Fruit fly (Drosophila melanogaster) whole organism, prepupa: ENCODE data around the gene CG14054.

Experiments used
- Blimp-1 ChIP-seq: fragments of 200-800 bp; sonication (Bioruptor generic); optimal IDR thresholded peaks from 3 replicates; lab custom pipeline; 2017; ENCODE audit warnings: missing biosample characterization, missing genetic modification characterization, mild to moderate bottlenecking, moderate library complexity, missing genetic modification reagents
- CG11294 ChIP-seq: fragments of 200-800 bp; sonication (Bioruptor generic); IDR thresholded peaks from 2 replicates; pipeline ENCODE4 v1.3.6; 2022; ENCODE audit warnings: missing biosample characterization, missing genetic modification characterization
- CG15336 ChIP-seq: fragments of 200-800 bp; sonication (Bioruptor generic); IDR thresholded peaks from 2 replicates; pipeline ENCODE4 v1.3.6; 2022; ENCODE audit warnings: missing biosample characterization, missing genetic modification characterization
- CG1621 ChIP-seq: fragments of 200-800 bp; sonication (Bioruptor generic); optimal IDR thresholded peaks from 3 replicates; lab custom pipeline; 2018; ENCODE audit warnings: missing biosample characterization, mild to moderate bottlenecking, missing genetic modification characterization
- CG16779 ChIP-seq: fragments of 200-800 bp; sonication (Bioruptor generic); optimal IDR thresholded peaks from 3 replicates; lab custom pipeline; 2017; ENCODE audit warnings: missing biosample characterization, mild to moderate bottlenecking, missing genetic modification characterization
- CG3032 ChIP-seq: fragments of 200-800 bp; optimal IDR thresholded peaks from 2 replicates; lab custom pipeline; 2019; ENCODE audit warnings: missing biosample characterization, mild to moderate bottlenecking, missing genetic modification characterization, moderate library complexity
- CG32006 ChIP-seq: fragments of 200-800 bp; sonication (Bioruptor generic); optimal IDR thresholded peaks from 3 replicates; lab custom pipeline; 2017; ENCODE audit warnings: missing biosample characterization, mild to moderate bottlenecking, missing genetic modification characterization
- CG4318 ChIP-seq: fragments of 200-800 bp; sonication (Bioruptor generic); optimal IDR thresholded peaks from 3 replicates; lab custom pipeline; 2017; ENCODE audit warnings: missing biosample characterization, mild to moderate bottlenecking, missing genetic modification characterization
- CG6163 ChIP-seq: fragments of 200-800 bp; sonication (Bioruptor generic); IDR thresholded peaks from 3 replicates; pipeline ENCODE4 v1.3.6; 2022; ENCODE audit warnings: missing biosample characterization, missing genetic modification characterization
- CG6276 ChIP-seq: fragments of 200-800 bp; sonication (Bioruptor generic); optimal IDR thresholded peaks from 2 replicates; lab custom pipeline; 2017; ENCODE audit warnings: missing biosample characterization, mild to moderate bottlenecking, missing genetic modification characterization
- CG6792 ChIP-seq: fragments of 200-800 bp; sonication (Bioruptor generic); optimal IDR thresholded peaks from 3 replicates; lab custom pipeline; 2016; ENCODE audit warnings: missing biosample characterization, missing genetic modification characterization
- CG6854 ChIP-seq: fragments of 200-800 bp; sonication (Bioruptor generic); optimal IDR thresholded peaks from 2 replicates; lab custom pipeline; 2017; ENCODE audit warnings: missing biosample characterization, mild to moderate bottlenecking, missing genetic modification characterization
- CG7368 ChIP-seq: fragments of 200-800 bp; sonication (Bioruptor generic); optimal IDR thresholded peaks from 3 replicates; lab custom pipeline; 2016; ENCODE audit warnings: missing biosample characterization, missing genetic modification characterization
- CG8319 ChIP-seq: fragments of 200-800 bp; sonication (Bioruptor generic); optimal IDR thresholded peaks from 3 replicates; lab custom pipeline; 2016; ENCODE audit warnings: missing biosample characterization, missing genetic modification characterization
- CG8632 ChIP-seq: fragments of 200-800 bp; sonication (Bioruptor generic); optimal IDR thresholded peaks from 3 replicates; lab custom pipeline; 2016; ENCODE audit warnings: missing biosample characterization, missing genetic modification characterization
- CG9139 ChIP-seq: fragments of 200-800 bp; sonication (Bioruptor generic); optimal IDR thresholded peaks from 3 replicates; lab custom pipeline; 2017; ENCODE audit warnings: missing biosample characterization, mild to moderate bottlenecking, missing genetic modification characterization
- Eip75B ChIP-seq: fragments of 200-800 bp; sonication (Bioruptor generic); optimal IDR thresholded peaks from 3 replicates; lab custom pipeline; 2016; ENCODE audit warnings: missing biosample characterization, missing genetic modification characterization
- Eip78C ChIP-seq: fragments of 200-800 bp; sonication (Bioruptor generic); peaks from one replicate; lab custom pipeline; 2016; ENCODE audit warnings: missing biosample characterization, missing genetic modification characterization
- Ets21C ChIP-seq: fragments of 200-800 bp; sonication (Bioruptor generic); optimal IDR thresholded peaks from 3 replicates; lab custom pipeline; 2016; ENCODE audit warnings: missing biosample characterization, missing genetic modification characterization
- Gug ChIP-seq: fragments of 200-800 bp; sonication (Bioruptor generic); IDR thresholded peaks from 2 replicates; pipeline ENCODE4 v1.3.6; 2022; ENCODE audit warnings: missing biosample characterization, missing genetic modification characterization
- Hr38 ChIP-seq: sonication (Bioruptor generic); optimal IDR thresholded peaks from 2 replicates; lab custom pipeline; 2016; ENCODE audit warnings: missing biosample characterization, missing genetic modification characterization
- Hr39 ChIP-seq: fragments of 200-800 bp; sonication (Bioruptor generic); optimal IDR thresholded peaks from 2 replicates; lab custom pipeline; 2016; ENCODE audit warnings: missing biosample characterization, missing genetic modification characterization
- Hr4 ChIP-seq: fragments of 200-800 bp; sonication (Bioruptor generic); optimal IDR thresholded peaks from 3 replicates; lab custom pipeline; 2016; ENCODE audit warnings: missing biosample characterization, missing genetic modification characterization
- Lpt ChIP-seq: fragments of 200-800 bp; sonication (Bioruptor generic); optimal IDR thresholded peaks from 3 replicates; lab custom pipeline; 2016; ENCODE audit warnings: missing biosample characterization, missing genetic modification characterization
- Met ChIP-seq: fragments of 200-800 bp; sonication (Bioruptor generic); optimal IDR thresholded peaks from 3 replicates; lab custom pipeline; 2016; ENCODE audit warnings: missing biosample characterization, missing genetic modification characterization
- OdsH ChIP-seq: fragments of 200-800 bp; sonication (Bioruptor generic); optimal IDR thresholded peaks from 3 replicates; lab custom pipeline; 2016; ENCODE audit warnings: missing biosample characterization, missing genetic modification characterization
- Sox14 ChIP-seq: fragments of 200-800 bp; sonication (Bioruptor generic); optimal IDR thresholded peaks from 3 replicates; lab custom pipeline; 2016; ENCODE audit warnings: missing biosample characterization, missing genetic modification characterization
- achi ChIP-seq: fragments of 200-800 bp; sonication (Bioruptor generic); optimal IDR thresholded peaks from 3 replicates; lab custom pipeline; 2016; ENCODE audit warnings: missing biosample characterization, missing genetic modification characterization
- acj6 ChIP-seq: fragments of 200-800 bp; sonication (Bioruptor generic); optimal IDR thresholded peaks from 3 replicates; lab custom pipeline; 2016; ENCODE audit warnings: missing biosample characterization, missing genetic modification characterization
- cyc ChIP-seq: fragments of 200-800 bp; sonication (Bioruptor generic); optimal IDR thresholded peaks from 3 replicates; lab custom pipeline; 2016; ENCODE audit warnings: missing biosample characterization, missing genetic modification characterization
- dac ChIP-seq: fragments of 200-800 bp; sonication (Bioruptor generic); optimal IDR thresholded peaks from 2 replicates; lab custom pipeline; 2017; ENCODE audit warnings: missing biosample characterization, mild to moderate bottlenecking, missing genetic modification characterization
- dsx ChIP-seq: fragments of 200-800 bp; optimal IDR thresholded peaks from 3 replicates; lab custom pipeline; 2019; ENCODE audit warnings: missing biosample characterization, mild to moderate bottlenecking, missing genetic modification characterization, moderate library complexity; ENCODE audit not compliant: poor library complexity, severe bottlenecking
- eg ChIP-seq: fragments of 200-800 bp; sonication (Bioruptor generic); IDR thresholded peaks from 3 replicates; pipeline ENCODE4 v1.3.6; 2022; ENCODE audit warnings: missing biosample characterization, missing genetic modification characterization
- esn ChIP-seq: fragments of 200-800 bp; sonication (Bioruptor generic); optimal IDR thresholded peaks from 2 replicates; lab custom pipeline; 2016; ENCODE audit warnings: missing biosample characterization, mild to moderate bottlenecking, missing genetic modification characterization, moderate library complexity
- fd59A ChIP-seq: fragments of 200-800 bp; sonication (Bioruptor generic); optimal IDR thresholded peaks from 2 replicates; lab custom pipeline; 2017; ENCODE audit warnings: missing biosample characterization, mild to moderate bottlenecking, missing genetic modification characterization, missing genetic modification reagents
- fd85E ChIP-seq: fragments of 200-800 bp; sonication (Bioruptor generic); optimal IDR thresholded peaks from 3 replicates; lab custom pipeline; 2016; ENCODE audit warnings: missing biosample characterization, missing genetic modification characterization
- fkh ChIP-seq: fragments of 200-800 bp; sonication (Bioruptor generic); optimal IDR thresholded peaks from 3 replicates; lab custom pipeline; 2017; ENCODE audit warnings: missing biosample characterization, mild to moderate bottlenecking, missing genetic modification characterization, moderate library complexity
- lz ChIP-seq: fragments of 200-800 bp; sonication (Bioruptor generic); optimal IDR thresholded peaks from 3 replicates; lab custom pipeline; 2016; ENCODE audit warnings: missing biosample characterization, missing genetic modification characterization
- net ChIP-seq: fragments of 200-800 bp; sonication (Bioruptor generic); optimal IDR thresholded peaks from 3 replicates; lab custom pipeline; 2016; ENCODE audit warnings: missing biosample characterization, missing genetic modification characterization
- salr ChIP-seq, 2 experiments: fragments of 200-800 bp; sonication (Bioruptor generic); optimal IDR thresholded peaks; 3 replicates each; lab custom pipeline; 2016 to 2018; ENCODE audit warnings: missing biosample characterization in 2 of 2, missing genetic modification characterization in 2 of 2, mild to moderate bottlenecking in 1 of 2
- spab ChIP-seq: fragments of 200-800 bp; sonication (Bioruptor generic); optimal IDR thresholded peaks from 2 replicates; lab custom pipeline; 2017; ENCODE audit warnings: missing biosample characterization, mild to moderate bottlenecking, missing genetic modification characterization, missing genetic modification reagents
- svp ChIP-seq: fragments of 200-800 bp; sonication (Bioruptor generic); peaks from one replicate; lab custom pipeline; 2016; ENCODE audit warnings: missing biosample characterization, missing genetic modification characterization
- topi ChIP-seq: fragments of 200-800 bp; sonication (Bioruptor generic); optimal IDR thresholded peaks from 3 replicates; lab custom pipeline; 2016; ENCODE audit warnings: missing biosample characterization, missing genetic modification characterization
- vri ChIP-seq: fragments of 200-800 bp; sonication (Bioruptor generic); optimal IDR thresholded peaks from 3 replicates; lab custom pipeline; 2016; ENCODE audit warnings: missing biosample characterization, mild to moderate bottlenecking, missing genetic modification characterization

The CG14054 gene

dm6 chrX:2041981-2042847 is 23.9 kb downstream of the CG14054 start, which contains the start of the genes Actn and usp (continued):
- TF ChIP-seq lz (GFP tag; lab: Kevin White, UChicago) (peak; percentile 32), Hr4 (GFP tag; lab: Kevin White, UChicago) (peak; percentile 46), Met (GFP tag; lab: Kevin White, UChicago) (peak; percentile 42), CG32006 (GFP tag; lab: Kevin White, UChicago) (peak; percentile 24), CG15336 (peak; percentile 54), Eip78C (GFP tag; lab: Kevin White, UChicago) (peak; percentile 78), achi (GFP tag; lab: Kevin White, UChicago) (no peak), CG1621 (tag; lab: Kevin White, UChicago) (peak; percentile 8), CG4318 (peak; percentile 26), salr (GFP tag; optimal IDR thresholded peaks at IDR 0.05; lab: Kevin White, UChicago) (no peak), cyc (peak; percentile 37), CG9139 (GFP tag; lab: Kevin White, UChicago) (no peak), spab (GFP tag; lab: Kevin White, UChicago) (no peak), Blimp-1 (GFP tag; lab: Kevin White, UChicago) (no peak), CG6163 (GFP tag; lab: Robert Waterston, UW) (peak; percentile 43; the same call in 1 of the 3 replicates), CG6792 (peak; percentile 21), Ets21C (GFP tag; lab: Kevin White, UChicago) (no peak), dsx (GFP tag; lab: Kevin White, UChicago) (peak; percentile 96), esn (GFP tag; lab: Kevin White, UChicago) (peak; percentile 43)

- peak; percentile 75 for TF ChIP-seq Hr39 (GFP tag; lab: Kevin White, UChicago)
- peak; percentile 38 for TF ChIP-seq CG7368 (GFP tag; lab: Kevin White, UChicago)
- TF ChIP-seq Ets21C (GFP tag; lab: Kevin White, UChicago): peak; percentile 72
- peak; percentile 84 for TF ChIP-seq lz (GFP tag; lab: Kevin White, UChicago)
- peak; percentile 68 for TF ChIP-seq vri
- peak; percentile 77 for TF ChIP-seq topi (GFP tag; lab: Kevin White, UChicago)
- TF ChIP-seq fd85E (GFP tag; lab: Kevin White, UChicago): no peak
- no peak for TF ChIP-seq Blimp-1 (GFP tag; lab: Kevin White, UChicago)
- no peak; the same call in 1 of the 2 replicates for TF ChIP-seq CG11294 (GFP tag; lab: Robert Waterston, UW)
- TF ChIP-seq CG8632: peak; percentile 42
- TF ChIP-seq eg (GFP tag; lab: Robert Waterston, UW): no peak; the same call in 1 of the 3 replicates
- peak; percentile 61 for TF ChIP-seq CG8319 (GFP tag; lab: Kevin White, UChicago)
- TF ChIP-seq CG6276 (GFP tag; lab: Kevin White, UChicago): peak; percentile 54
- peak; percentile 42 for TF ChIP-seq CG1621 (tag; lab: Kevin White, UChicago)
- TF ChIP-seq Eip78C (GFP tag; lab: Kevin White, UChicago): peak; percentile 88
- TF ChIP-seq CG16779 (tag; lab: Kevin White, UChicago): no peak
- peak; percentile 66 for TF ChIP-seq acj6 (GFP tag; lab: Kevin White, UChicago)
- peak; percentile 69 for TF ChIP-seq CG3032 (tag; lab: Kevin White, UChicago)
- TF ChIP-seq CG9139 (GFP tag; lab: Kevin White, UChicago): peak; percentile 43
- peak; percentile 59 for TF ChIP-seq achi (GFP tag; lab: Kevin White, UChicago)
- TF ChIP-seq fkh: no peak
- TF ChIP-seq Hr38 (GFP tag; lab: Kevin White, UChicago): no peak
- peak; percentile 33 for TF ChIP-seq dsx (GFP tag; lab: Kevin White, UChicago)
- TF ChIP-seq Gug (GFP tag; lab: Robert Waterston, UW): 0 out of 2 replicates have a peak, but pooled peaks have one; percentile 26
- peak; percentile 65 for TF ChIP-seq CG15336
- TF ChIP-seq net (GFP tag; lab: Kevin White, UChicago): peak; percentile 43
- TF ChIP-seq CG4318: peak; percentile 33
- peak; percentile 70 for TF ChIP-seq Eip75B
- TF ChIP-seq Lpt (GFP tag; lab: Kevin White, UChicago): no peak
- TF ChIP-seq Met (GFP tag; lab: Kevin White, UChicago): peak; percentile 76
- TF ChIP-seq spab (GFP tag; lab: Kevin White, UChicago): peak; percentile 37
- peak; percentile 82 for TF ChIP-seq Sox14
- no peak; the same call in 2 of the 3 replicates for TF ChIP-seq CG6163 (GFP tag; lab: Robert Waterston, UW)
- TF ChIP-seq CG6854: no peak
- peak; percentile 68 for TF ChIP-seq CG6792
- TF ChIP-seq salr (GFP tag; optimal IDR thresholded peaks at IDR 0.05; lab: Kevin White, UChicago): peak; percentile 5 to 40
- TF ChIP-seq svp: peak; percentile 87
- peak; percentile 43 for TF ChIP-seq fd59A (GFP tag; lab: Kevin White, UChicago)
- TF ChIP-seq dac (GFP tag; lab: Kevin White, UChicago): peak; percentile 3
- TF ChIP-seq OdsH (GFP tag; lab: Kevin White, UChicago): peak; percentile 71
- TF ChIP-seq Hr4 (GFP tag; lab: Kevin White, UChicago): peak; percentile 64
Observed at dm6 chrX:2041312-2041918, 24.7 kb downstream of the CG14054 start, which contains the start of gene CG4313. Gene CG4313 (plus strand): TSS chrX:2041868.
